Fruit fly (Drosophila melanogaster): Measurements from ENCODE around the gene Kmn1.

Kmn1 gene

DNA sequence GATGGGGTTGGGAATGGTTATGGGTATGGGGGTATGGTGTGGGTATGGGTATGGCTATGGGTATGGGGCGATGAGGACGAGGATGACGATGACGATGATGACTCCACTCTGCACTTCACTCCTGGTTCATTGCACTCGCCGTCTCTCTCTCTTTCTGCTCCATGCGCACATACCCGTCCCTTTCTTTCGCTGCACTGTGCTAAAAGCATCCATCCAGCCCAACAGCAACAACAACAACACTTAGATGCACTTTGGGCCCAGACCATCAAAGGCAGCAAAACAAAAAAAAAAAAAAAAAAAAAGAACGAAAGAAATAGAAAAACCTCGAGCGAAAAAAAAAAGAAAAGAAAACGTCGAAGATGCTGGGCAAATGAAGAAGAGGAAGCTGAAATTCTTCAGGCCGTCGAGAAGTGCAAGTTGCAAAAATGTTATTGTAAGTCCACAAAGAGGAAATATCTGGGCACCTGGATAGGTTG, 27.3 kb downstream of the Kmn1 start:
- TF ChIP-seq CG7045 (GFP tag; optimal IDR thresholded peaks at IDR 0.05) (no peak), tj (GFP tag; optimal IDR thresholded peaks at IDR 0.05) (no peak), CG33017 (tag; optimal IDR thresholded peaks at IDR 0.05) (no peak), CG5204 (GFP tag; optimal IDR thresholded peaks at IDR 0.05) (no peak), kay (GFP tag; ENCODE audit: borderline replicate concordance) (no peak), ovo (GFP tag; optimal IDR thresholded peaks at IDR 0.05) (no peak), CG14711 (tag; optimal IDR thresholded peaks at IDR 0.05) (no peak)

DNA sequence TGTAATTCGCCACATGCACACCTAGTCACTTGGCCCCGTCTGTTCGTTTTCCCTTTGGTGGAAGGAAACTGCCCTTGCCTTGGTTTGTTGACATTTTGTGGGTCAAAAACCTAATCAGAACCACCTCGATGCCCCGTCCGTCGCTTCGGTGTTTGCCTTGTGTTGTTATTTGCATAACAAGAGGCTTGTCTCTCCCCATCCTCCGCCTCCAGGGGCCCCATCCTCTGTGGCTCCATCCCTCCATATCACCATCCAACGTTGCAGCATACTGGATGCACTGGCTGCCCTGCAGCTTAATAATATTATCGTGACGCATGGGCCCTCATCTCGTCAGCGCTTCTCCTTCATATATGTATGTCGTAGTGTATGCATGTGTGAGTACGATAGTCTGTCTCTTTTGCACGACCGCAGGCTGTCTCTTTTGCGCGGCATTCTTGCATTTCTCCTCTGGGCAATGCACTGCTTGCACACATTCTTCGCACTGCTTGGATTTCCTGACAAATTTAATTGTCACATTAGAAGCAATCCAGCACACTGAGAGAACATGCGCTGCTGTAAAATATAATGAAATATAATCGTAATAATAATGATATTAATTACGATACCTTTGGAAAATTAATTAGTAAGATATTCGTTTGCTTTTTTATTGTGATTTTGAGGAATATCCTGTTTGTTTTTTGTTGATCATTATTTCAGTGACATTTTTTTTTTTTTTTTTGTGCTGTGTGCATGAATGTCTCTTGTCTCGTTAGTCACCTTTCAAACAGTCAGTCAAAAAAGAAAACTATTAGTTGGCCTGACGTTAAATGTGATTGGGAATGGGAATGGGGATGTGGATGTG, 27.9 kb downstream of the Kmn1 start:
- TF ChIP-seq CG7045 (GFP tag; optimal IDR thresholded peaks at IDR 0.05): no peak
- no peak for TF ChIP-seq Mnt (GFP tag; optimal IDR thresholded peaks at IDR 0.05)
- TF ChIP-seq CG1620 (GFP tag; optimal IDR thresholded peaks at IDR 0.05): no peak
- TF ChIP-seq CG14711 (tag; optimal IDR thresholded peaks at IDR 0.05): no peak
- TF ChIP-seq tj (GFP tag; optimal IDR thresholded peaks at IDR 0.05): no peak
- TF ChIP-seq Crg-1 (GFP tag; optimal IDR thresholded peaks at IDR 0.05): no peak
- no peak for TF ChIP-seq CG11617 (GFP tag; optimal IDR thresholded peaks at IDR 0.05)

DNA sequence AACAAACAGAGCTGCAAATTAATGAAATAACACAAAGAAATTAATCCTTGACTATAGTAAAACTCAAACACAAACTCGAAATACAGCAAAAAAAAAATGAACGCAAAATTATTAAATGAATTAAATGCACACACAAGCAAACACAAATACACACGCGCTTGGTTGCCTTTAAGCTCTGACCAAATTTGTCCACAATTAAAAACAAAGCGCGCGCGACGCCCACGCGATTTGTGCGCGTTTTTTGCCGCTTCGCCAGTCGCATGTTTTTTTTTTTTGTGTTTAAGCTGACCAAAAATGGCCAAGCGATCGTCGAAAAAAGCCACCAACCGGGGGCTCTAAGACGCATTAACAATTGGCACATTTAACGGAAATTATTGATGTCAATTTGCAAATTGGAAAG, 28.9 kb downstream of the Kmn1 start:
- TF ChIP-seq CG11617 (GFP tag; optimal IDR thresholded peaks at IDR 0.05) (no peak), Hr96 (GFP tag; optimal IDR thresholded peaks at IDR 0.05) (no peak), CG33017 (tag; optimal IDR thresholded peaks at IDR 0.05) (no peak), cic (GFP tag; optimal IDR thresholded peaks at IDR 0.05) (no peak), toe (GFP tag; optimal IDR thresholded peaks at IDR 0.05) (no peak), CG7045 (GFP tag; optimal IDR thresholded peaks at IDR 0.05) (no peak), cnc (optimal IDR thresholded peaks at IDR 0.05) (no peak), bab1 (GFP tag; optimal IDR thresholded peaks at IDR 0.05) (no peak)

DNA sequence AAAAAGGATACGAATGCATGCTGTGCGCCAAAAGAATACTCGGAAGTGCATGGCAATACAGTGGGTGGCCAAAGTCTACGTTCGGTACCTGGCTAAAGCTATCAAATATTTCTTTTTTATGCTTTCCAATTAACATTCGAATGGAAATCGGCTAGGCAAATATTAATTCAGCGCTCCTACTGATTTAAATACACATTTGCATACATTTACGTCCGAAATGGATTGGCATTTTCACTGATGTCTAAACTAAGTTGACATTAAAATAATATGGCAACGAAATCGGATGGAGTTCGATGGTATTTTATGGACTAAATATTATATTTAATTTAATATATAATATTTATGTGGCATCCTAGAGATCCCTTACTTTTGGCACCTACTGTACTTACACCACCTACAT, 29.7 kb downstream of the Kmn1 start:
- TF ChIP-seq Crg-1 (GFP tag; optimal IDR thresholded peaks at IDR 0.05) (no peak), Clk (GFP tag; optimal IDR thresholded peaks at IDR 0.05) (no peak), pad (GFP tag; optimal IDR thresholded peaks at IDR 0.05) (no peak), ovo (GFP tag; optimal IDR thresholded peaks at IDR 0.05) (no peak), Hr96 (GFP tag; optimal IDR thresholded peaks at IDR 0.05) (no peak), CG7045 (GFP tag; optimal IDR thresholded peaks at IDR 0.05) (no peak), tj (GFP tag; optimal IDR thresholded peaks at IDR 0.05) (no peak), toe (GFP tag; optimal IDR thresholded peaks at IDR 0.05) (no peak), CG33017 (tag; optimal IDR thresholded peaks at IDR 0.05) (no peak), kay (GFP tag; ENCODE audit: borderline replicate concordance) (no peak), CG5204 (GFP tag; optimal IDR thresholded peaks at IDR 0.05) (no peak), CG11617 (GFP tag; optimal IDR thresholded peaks at IDR 0.05) (no peak), CG1620 (GFP tag; optimal IDR thresholded peaks at IDR 0.05) (no peak), CG14711 (tag; optimal IDR thresholded peaks at IDR 0.05) (no peak), CG7101 (tag; optimal IDR thresholded peaks at IDR 0.05) (no peak)

- no peak for TF ChIP-seq cnc (optimal IDR thresholded peaks at IDR 0.05)
- TF ChIP-seq toe (GFP tag; optimal IDR thresholded peaks at IDR 0.05): no peak
- TF ChIP-seq Mnt (GFP tag; optimal IDR thresholded peaks at IDR 0.05): no peak
- TF ChIP-seq CG33017 (tag; optimal IDR thresholded peaks at IDR 0.05): no peak
- TF ChIP-seq CG14711 (tag; optimal IDR thresholded peaks at IDR 0.05): no peak
- TF ChIP-seq CG7045 (GFP tag; optimal IDR thresholded peaks at IDR 0.05): no peak
- TF ChIP-seq CG5204 (GFP tag; optimal IDR thresholded peaks at IDR 0.05): no peak
- TF ChIP-seq kay (GFP tag; ENCODE audit: borderline replicate concordance): no peak
- no peak for TF ChIP-seq Hr96 (GFP tag; optimal IDR thresholded peaks at IDR 0.05)
- no peak for TF ChIP-seq CG1620 (GFP tag; optimal IDR thresholded peaks at IDR 0.05)
- no peak for TF ChIP-seq CG7101 (tag; optimal IDR thresholded peaks at IDR 0.05)
- TF ChIP-seq cic (GFP tag; optimal IDR thresholded peaks at IDR 0.05): no peak
- no peak for TF ChIP-seq bab1 (GFP tag; optimal IDR thresholded peaks at IDR 0.05)
- no peak for TF ChIP-seq Crg-1 (GFP tag; optimal IDR thresholded peaks at IDR 0.05)
- no peak for TF ChIP-seq tj (GFP tag; optimal IDR thresholded peaks at IDR 0.05)
- no peak for TF ChIP-seq Clk (GFP tag; optimal IDR thresholded peaks at IDR 0.05)
- TF ChIP-seq CG11617 (GFP tag; optimal IDR thresholded peaks at IDR 0.05): no peak
- no peak for TF ChIP-seq ovo (GFP tag; optimal IDR thresholded peaks at IDR 0.05)
- TF ChIP-seq pad (GFP tag; optimal IDR thresholded peaks at IDR 0.05): no peak
These were observed 41.0 kb downstream of the Kmn1 start for dm6 chrX:11531245-11531644.

DNA sequence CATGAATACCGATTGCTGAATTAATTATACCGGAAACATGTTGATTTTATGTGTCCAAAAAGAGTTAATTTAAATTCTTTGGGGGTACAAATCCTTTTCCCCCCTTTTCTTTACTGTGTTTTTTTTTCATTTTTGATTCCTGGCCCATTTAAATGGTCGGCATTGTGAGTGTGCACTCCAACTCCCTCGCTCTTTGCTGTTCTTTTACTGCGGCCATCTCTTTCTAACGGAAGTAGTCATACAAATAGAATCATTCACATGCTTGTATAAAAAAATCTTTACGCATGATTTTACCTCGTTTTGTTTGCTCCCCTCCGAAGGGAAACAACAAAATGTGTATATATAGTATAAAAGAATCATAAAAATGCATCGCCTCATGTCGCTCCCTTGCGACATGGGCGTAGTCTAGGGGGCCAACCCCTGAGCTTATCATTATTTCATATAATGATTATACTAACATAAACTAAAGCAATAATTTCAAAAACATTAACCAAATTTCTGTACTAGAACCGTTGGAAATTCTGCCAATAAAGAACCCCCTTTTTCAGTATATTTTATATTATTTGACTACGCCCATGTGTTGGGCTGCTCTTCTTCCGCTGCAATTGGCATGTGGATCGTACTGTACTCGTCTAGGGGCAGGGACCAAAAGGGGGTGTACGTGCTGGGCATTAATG, 44.1 kb downstream of the Kmn1 start:
- TF ChIP-seq CG7045 (GFP tag; optimal IDR thresholded peaks at IDR 0.05): no peak
- TF ChIP-seq ovo (GFP tag; optimal IDR thresholded peaks at IDR 0.05): no peak
- peak; percentile 66 for TF ChIP-seq kay (GFP tag; ENCODE audit: borderline replicate concordance)
- TF ChIP-seq Mnt (GFP tag; optimal IDR thresholded peaks at IDR 0.05): no peak
- TF ChIP-seq CG5204 (GFP tag; optimal IDR thresholded peaks at IDR 0.05): peak; percentile 32
- no peak for TF ChIP-seq toe (GFP tag; optimal IDR thresholded peaks at IDR 0.05)
- no peak for TF ChIP-seq CG14711 (tag; optimal IDR thresholded peaks at IDR 0.05)
- TF ChIP-seq Clk (GFP tag; optimal IDR thresholded peaks at IDR 0.05): no peak
- no peak for TF ChIP-seq CG1620 (GFP tag; optimal IDR thresholded peaks at IDR 0.05)
- TF ChIP-seq Crg-1 (GFP tag; optimal IDR thresholded peaks at IDR 0.05): no peak
- TF ChIP-seq CG12768 (GFP tag; optimal IDR thresholded peaks at IDR 0.05): no peak
- TF ChIP-seq pad (GFP tag; optimal IDR thresholded peaks at IDR 0.05): no peak
- TF ChIP-seq CG11617 (GFP tag; optimal IDR thresholded peaks at IDR 0.05): no peak
- peak; percentile 1 for TF ChIP-seq bab1 (GFP tag; optimal IDR thresholded peaks at IDR 0.05)
- no peak for TF ChIP-seq CG7101 (tag; optimal IDR thresholded peaks at IDR 0.05)
